Worm (Caenorhabditis elegans) whole organism, L4 larva: ENCODE data around the gene D1014.13.
A peak's percentile ranks its signal among the peaks of the same experiment; 100 is the strongest.

Experiments
- F10B5.3 ChIP-seq: sonication (generic microtip); optimal IDR thresholded peaks from 2 replicates; lab custom pipeline; 2016; ENCODE audit warnings: mild to moderate bottlenecking, missing genetic modification characterization, missing compliant biosample characterization
- F26F4.8 ChIP-seq: fragments of 200-800 bp; sonication (Bioruptor generic); conservative IDR thresholded peaks from 2 replicates; pipeline ENCODE4 v1.3.6; 2022; ENCODE audit warnings: missing genetic modification characterization, missing compliant biosample characterization
- F49E8.2 ChIP-seq: sonication (generic microtip); optimal IDR thresholded peaks from 2 replicates; lab custom pipeline; 2016; ENCODE audit warnings: missing compliant biosample characterization, mild to moderate bottlenecking, missing genetic modification characterization, borderline replicate concordance
- Y105C5A.15 ChIP-seq: fragments of 200-800 bp; sonication (Bioruptor generic); IDR thresholded peaks from 2 replicates; pipeline ENCODE4 v1.3.6; 2022; ENCODE audit warnings: missing genetic modification characterization, missing compliant biosample characterization
- Y48G9A.11 ChIP-seq: fragments of 200-800 bp; sonication (Bioruptor generic); IDR thresholded peaks from 2 replicates; pipeline ENCODE4 v1.3.6; 2022; ENCODE audit warnings: missing genetic modification reagents, missing genetic modification characterization, missing compliant biosample characterization
- ceh-20 ChIP-seq: fragments of 200-800 bp; sonication (Bioruptor generic); IDR thresholded peaks from 2 replicates; pipeline ENCODE4 v1.3.6; 2022; ENCODE audit warnings: missing genetic modification reagents, missing genetic modification characterization, missing compliant biosample characterization
- ceh-44 ChIP-seq: fragments of 200-800 bp; sonication (Bioruptor generic); IDR thresholded peaks from 2 replicates; pipeline ENCODE4 v1.3.6; 2022; ENCODE audit warnings: missing genetic modification reagents, missing genetic modification characterization, missing compliant biosample characterization
- ceh-62 ChIP-seq: sonication (generic microtip); optimal IDR thresholded peaks from 2 replicates; lab custom pipeline; 2017; ENCODE audit warnings: missing biosample characterization, missing genetic modification characterization
- daf-12 ChIP-seq: fragments of 150-350 bp; optimal IDR thresholded peaks from 2 replicates; lab custom pipeline; 2014; ENCODE audit warnings: missing biosample characterization, missing genetic modification reagents, missing genetic modification characterization
- dmd-8 ChIP-seq: fragments of 200-800 bp; sonication (Bioruptor generic); IDR thresholded peaks from 2 replicates; pipeline ENCODE4 v1.3.6; 2022; ENCODE audit warnings: missing genetic modification characterization, missing compliant biosample characterization
- duxl-1 ChIP-seq: sonication (generic microtip); optimal IDR thresholded peaks from 2 replicates; lab custom pipeline; 2016; ENCODE audit warnings: mild to moderate bottlenecking, missing genetic modification characterization, moderate library complexity, missing compliant biosample characterization; ENCODE audit not compliant: poor library complexity
- fkh-10 ChIP-seq: fragments of 150-350 bp; optimal IDR thresholded peaks from 2 replicates; lab custom pipeline; 2014; ENCODE audit warnings: missing biosample characterization, missing genetic modification reagents, missing genetic modification characterization
- fos-1 ChIP-seq: fragments of 150-350 bp; optimal IDR thresholded peaks from 2 replicates; lab custom pipeline; 2014; ENCODE audit warnings: missing biosample characterization, missing genetic modification characterization
- hlh-11 ChIP-seq: fragments of 200-800 bp; sonication (Bioruptor generic); optimal IDR thresholded peaks from 2 replicates; lab custom pipeline; 2018; ENCODE audit warnings: mild to moderate bottlenecking, missing genetic modification characterization, missing compliant biosample characterization
- hlh-30 ChIP-seq: sonication (generic microtip); optimal IDR thresholded peaks from 2 replicates; lab custom pipeline; 2017; ENCODE audit warnings: antibody characterized with exemption, mild to moderate bottlenecking, missing genetic modification characterization, missing compliant biosample characterization; ENCODE audit not compliant: insufficient read depth
- jun-1 ChIP-seq: fragments of 150-350 bp; optimal IDR thresholded peaks from 2 replicates; lab custom pipeline; 2014; ENCODE audit warnings: missing biosample characterization, missing genetic modification reagents, missing genetic modification characterization
- lin-13 ChIP-seq: fragments of 150-350 bp; optimal IDR thresholded peaks from 2 replicates; lab custom pipeline; 2014; ENCODE audit warnings: missing biosample characterization, missing genetic modification reagents, missing genetic modification characterization
- madf-5 ChIP-seq, 2 experiments: fragments of 200-800 bp; sonication (Bioruptor generic); IDR thresholded peaks; 2 replicates each; pipeline ENCODE4 v1.3.6; 2022; ENCODE audit warnings: missing compliant biosample characterization in 2 of 2, missing genetic modification characterization in 2 of 2
- mdl-1 ChIP-seq, 2 experiments: fragments of 150-350 bp in 1 of 2; sonication (generic microtip) in 1 of 2; optimal IDR thresholded peaks; 2 replicates each; lab custom pipeline; 2014 to 2017; ENCODE audit warnings: missing biosample characterization in 2 of 2, missing genetic modification characterization in 2 of 2
- nhr-102 ChIP-seq: sonication (generic microtip); optimal IDR thresholded peaks from 2 replicates; lab custom pipeline; 2016; ENCODE audit warnings: mild to moderate bottlenecking, missing genetic modification characterization, moderate library complexity, missing compliant biosample characterization
- nhr-11 ChIP-seq: fragments of 150-350 bp; optimal IDR thresholded peaks from 2 replicates; lab custom pipeline; 2014; ENCODE audit warnings: missing biosample characterization, missing genetic modification characterization
- nhr-111 ChIP-seq: fragments of 200-800 bp; sonication (Bioruptor generic); optimal IDR thresholded peaks from 2 replicates; lab custom pipeline; 2018; ENCODE audit warnings: mild to moderate bottlenecking, missing genetic modification characterization, missing compliant biosample characterization
- nhr-41 ChIP-seq: fragments of 200-800 bp; sonication (Bioruptor generic); IDR thresholded peaks from 2 replicates; pipeline ENCODE4 v1.3.6; 2022; ENCODE audit warnings: missing genetic modification reagents, missing genetic modification characterization, missing compliant biosample characterization
- nhr-42 ChIP-seq: fragments of 200-800 bp; sonication (Bioruptor generic); IDR thresholded peaks from 2 replicates; pipeline ENCODE4 v1.3.6; 2022; ENCODE audit warnings: missing genetic modification characterization, missing compliant biosample characterization
- nhr-6 ChIP-seq: fragments of 150-350 bp; optimal IDR thresholded peaks from 2 replicates; lab custom pipeline; 2014; ENCODE audit warnings: missing biosample characterization, missing genetic modification characterization
- nhr-77 ChIP-seq: fragments of 150-350 bp; optimal IDR thresholded peaks from 2 replicates; lab custom pipeline; 2014; ENCODE audit warnings: missing biosample characterization, missing genetic modification characterization
- pha-4 ChIP-seq, 2 experiments: fragments of 150-350 bp in 1 of 2; fragments of 200-800 bp in 1 of 2; sonication (Bioruptor generic) in 1 of 2; IDR thresholded peaks in 1 of 2; optimal IDR thresholded peaks in 1 of 2; 2 replicates each; pipeline versions ENCODE4 v1.3.6 to Lab custom; 2014 to 2022; ENCODE audit warnings: missing genetic modification characterization in 2 of 2, missing genetic modification reagents in 2 of 2, missing biosample characterization in 1 of 2, missing compliant biosample characterization in 1 of 2
- snpc-1.2 ChIP-seq: fragments of 200-800 bp; sonication (Bioruptor generic); IDR thresholded peaks from 2 replicates; pipeline ENCODE4 v1.3.6; 2022; ENCODE audit warnings: missing genetic modification reagents, missing genetic modification characterization, missing compliant biosample characterization
- unc-62 ChIP-seq, 3 experiments: fragments of 150-350 bp in 1 of 3; sonication (generic microtip); optimal IDR thresholded peaks in 2 of 3; peaks in 1 of 3; 1 replicate in 1 of 3; 2 replicates in 2 of 3; lab custom pipeline; 2014 to 2017; ENCODE audit warnings: missing biosample characterization in 3 of 3, missing genetic modification characterization in 3 of 3, missing genetic modification reagents in 3 of 3, missing genotype in 1 of 3
- vab-7 ChIP-seq: fragments of 200-800 bp; sonication (Bioruptor generic); IDR thresholded peaks from 2 replicates; pipeline ENCODE4 v1.3.6; 2022; ENCODE audit warnings: missing genetic modification reagents, missing genetic modification characterization, missing compliant biosample characterization
- zag-1 ChIP-seq: fragments of 150-350 bp; optimal IDR thresholded peaks from 2 replicates; lab custom pipeline; 2014; ENCODE audit warnings: missing biosample characterization, missing genetic modification characterization
- zip-11 ChIP-seq: fragments of 200-800 bp; sonication (Bioruptor generic); IDR thresholded peaks from 2 replicates; pipeline ENCODE4 v1.3.6; 2022; ENCODE audit warnings: missing genetic modification characterization, missing compliant biosample characterization
- zip-2 ChIP-seq: fragments of 150-350 bp; optimal IDR thresholded peaks from 2 replicates; lab custom pipeline; 2014; ENCODE audit warnings: missing biosample characterization, missing genetic modification characterization
- ztf-11 ChIP-seq: fragments of 150-350 bp; optimal IDR thresholded peaks from 2 replicates; lab custom pipeline; 2014; ENCODE audit warnings: missing biosample characterization, missing genetic modification characterization

D1014.13 gene

ce11 chrV:8104473-8104872 lies 41.0 kb upstream of the D1014.13 start, which contains the start of gene srlf-16:
TSS of gene srlf-16 (plus strand) at chrV:8104773.
- no peak for TF ChIP-seq F26F4.8 (GFP tag; lab: Robert Waterston, UW)
- TF ChIP-seq F10B5.3 (tag; lab: Kevin White, UChicago), result no peak
- TF ChIP-seq nhr-6 (tag; lab: Kevin White, UChicago), result no peak
- TF ChIP-seq ceh-44 (GFP tag; lab: Robert Waterston, UW), result no peak
- no peak for TF ChIP-seq Y105C5A.15 (GFP tag; lab: Robert Waterston, UW)
- TF ChIP-seq F49E8.2 (tag; lab: Kevin White, UChicago), result no peak
- TF ChIP-seq nhr-111 (GFP tag; lab: Kevin White, UChicago), result no peak
- no peak for TF ChIP-seq hlh-30
- no peak for TF ChIP-seq duxl-1
- TF ChIP-seq nhr-42 (GFP tag; lab: Robert Waterston, UW), result no peak
- TF ChIP-seq zag-1 (tag; lab: Kevin White, UChicago), result no peak
- TF ChIP-seq ceh-62 (tag; lab: Kevin White, UChicago), result no peak
- TF ChIP-seq hlh-11 (tag; lab: Kevin White, UChicago), result no peak
- no peak for TF ChIP-seq ztf-11 (tag; lab: Kevin White, UChicago)
- no peak for TF ChIP-seq vab-7
- TF ChIP-seq dmd-8 (GFP tag; lab: Robert Waterston, UW), result no peak
- no peak for TF ChIP-seq fos-1 (tag; lab: Kevin White, UChicago)
- no peak for TF ChIP-seq daf-12 (tag; lab: Kevin White, UChicago)
- TF ChIP-seq nhr-41 (GFP tag; lab: Robert Waterston, UW), result no peak
- no peak for TF ChIP-seq zip-2 (tag; lab: Kevin White, UChicago)

DNA sequence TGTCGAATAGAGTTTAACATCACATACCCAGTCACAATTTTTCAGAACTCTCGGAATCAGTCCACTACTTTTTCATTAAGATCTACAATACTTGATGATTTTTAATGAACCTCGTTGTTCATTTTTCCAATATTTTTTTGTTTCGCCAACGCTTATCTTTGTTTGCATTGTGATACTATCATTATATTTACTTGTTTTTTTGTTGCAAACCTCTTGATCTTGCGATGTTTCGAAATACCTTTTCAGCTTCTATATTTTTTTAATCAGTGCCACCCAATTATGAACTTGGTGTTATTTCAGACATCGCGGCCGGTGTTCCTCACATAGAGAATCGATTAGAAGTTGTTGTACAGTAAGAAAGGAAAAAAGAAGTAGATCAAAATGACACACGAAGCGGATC lies 36.8 kb upstream of the D1014.13 start, which contains the start of gene myo-5:
TSS of gene myo-5 (plus strand) at position 301 of the 400 bp plus-strand sequence.
- TF ChIP-seq nhr-11 (tag; lab: Kevin White, UChicago), result no peak
- TF ChIP-seq jun-1 (tag; lab: Kevin White, UChicago), result no peak
- no peak for TF ChIP-seq lin-13 (GFP tag; lab: Kevin White, UChicago)
- no peak for TF ChIP-seq ztf-11 (tag; lab: Kevin White, UChicago)
- TF ChIP-seq, all 104 proteins: peak for 0

DNA sequence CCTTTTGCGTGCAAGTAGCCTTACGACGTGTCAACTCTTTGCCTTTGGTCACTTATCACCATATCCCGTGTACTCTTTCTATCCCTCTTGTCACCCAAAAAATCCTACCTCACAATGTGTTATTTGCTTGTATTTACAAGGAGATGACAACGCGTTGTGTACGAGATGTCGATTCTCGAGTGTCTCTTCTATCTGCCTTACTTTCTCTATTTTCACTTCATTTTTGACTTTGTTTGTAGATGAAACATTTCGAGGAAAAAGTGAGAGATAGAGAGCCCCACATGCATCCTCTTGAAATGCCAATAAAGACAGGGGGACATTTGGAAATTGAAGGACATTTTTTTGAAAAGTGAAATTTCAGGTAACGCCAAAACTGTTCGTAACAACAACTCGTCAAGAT lies 34.6 kb upstream of the D1014.13 start:
- TF ChIP-seq Y48G9A.11 (GFP tag; lab: Robert Waterston, UW) (no peak), F10B5.3 (tag; lab: Kevin White, UChicago) (no peak), nhr-102 (tag; lab: Kevin White, UChicago) (no peak), snpc-1.2 (GFP tag; lab: Robert Waterston, UW) (no peak), madf-5 (GFP tag; IDR thresholded peaks at IDR 0.05; lab: Robert Waterston, UW) (no peak), fkh-10 (no peak)

ce11 chrV:8114542-8114941 lies 30.9 kb upstream of the D1014.13 start:
- TF ChIP-seq unc-62 (GFP tag; optimal IDR thresholded peaks at IDR 0.05 in 1 of 2; lab: Kevin White, UChicago) (peak in 1 of 2 experiments; percentile 93), unc-62 (tag; optimal IDR thresholded peaks at IDR 0.05; lab: Kevin White, UChicago) (no peak), mdl-1 (tag; optimal IDR thresholded peaks at IDR 0.05; lab: Kevin White, UChicago) (no peak)

DNA sequence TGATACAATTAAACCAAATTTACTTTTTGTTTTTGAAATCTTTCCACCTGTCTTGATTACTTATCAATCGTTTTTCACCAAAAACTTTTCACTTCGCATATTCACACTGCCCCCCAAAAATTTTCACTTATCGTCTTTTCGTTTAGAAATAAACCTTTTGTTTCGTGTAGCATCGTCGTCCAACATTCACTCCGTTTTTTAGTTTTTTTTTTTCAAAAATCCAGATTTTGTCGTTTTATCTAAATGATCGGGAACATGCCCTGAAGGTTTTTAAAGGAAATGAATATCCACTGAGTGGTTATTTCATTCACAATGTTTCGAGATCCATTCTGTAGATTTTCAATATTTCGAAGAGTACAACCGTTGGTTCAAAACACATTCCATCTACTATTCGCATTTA lies 27.5 kb upstream of the D1014.13 start, which contains the start of gene D1014.7:
TSS of gene D1014.7 (plus strand) at position 301 of the 400 bp plus-strand sequence.
- TF ChIP-seq pha-4 (GFP tag; IDR thresholded peaks at IDR 0.05; lab: Robert Waterston, UW), result no peak
- no peak for TF ChIP-seq pha-4 (tag; optimal IDR thresholded peaks at IDR 0.05; lab: Kevin White, UChicago)
- no peak for TF ChIP-seq zip-11 (GFP tag; lab: Robert Waterston, UW)
- no peak for TF ChIP-seq ceh-20 (GFP tag; lab: Robert Waterston, UW)
- no peak for TF ChIP-seq snpc-1.2 (GFP tag; lab: Robert Waterston, UW)
- TF ChIP-seq nhr-77 (tag; lab: Kevin White, UChicago), result no peak
